Worm (Caenorhabditis elegans) whole organism, L2 larva: Measurements from ENCODE around the gene cdc-50.B.

Source experiments
- R02D3.7 ChIP-seq: fragments of 150-350 bp; optimal IDR thresholded peaks from 2 replicates; lab custom pipeline; 2014; ENCODE audit warnings: missing biosample characterization, missing genetic modification characterization
- alr-1 ChIP-seq: fragments of 150-350 bp; optimal IDR thresholded peaks from 2 replicates; lab custom pipeline; 2014; ENCODE audit warnings: missing biosample characterization, missing genetic modification characterization
- ama-1 ChIP-seq: fragments of 150-350 bp; optimal IDR thresholded peaks from 2 replicates; lab custom pipeline; 2018; ENCODE audit warnings: inconsistent platforms
- lin-11 ChIP-seq: fragments of 150-350 bp; sonication (generic microtip); optimal IDR thresholded peaks from 2 replicates; lab custom pipeline; 2014; ENCODE audit warnings: missing biosample characterization, missing genetic modification characterization, inconsistent platforms, mixed read lengths
- mdl-1 ChIP-seq, 2 experiments: fragments of 150-350 bp in 1 of 2; sonication (generic microtip) in 1 of 2; optimal IDR thresholded peaks; 2 replicates each; lab custom pipeline; 2017; ENCODE audit warnings: missing biosample characterization in 2 of 2, missing genetic modification characterization in 2 of 2
- nhr-11 ChIP-seq: fragments of 150-350 bp; optimal IDR thresholded peaks from 2 replicates; lab custom pipeline; 2014; ENCODE audit warnings: missing biosample characterization, missing genetic modification characterization
- nhr-237 ChIP-seq: fragments of 150-350 bp; optimal IDR thresholded peaks from 2 replicates; lab custom pipeline; 2014; ENCODE audit warnings: missing biosample characterization, missing genetic modification characterization
- unc-39 ChIP-seq: fragments of 150-350 bp; optimal IDR thresholded peaks from 2 replicates; lab custom pipeline; 2014; ENCODE audit warnings: missing biosample characterization, missing genetic modification characterization
- unc-62 ChIP-seq: fragments of 150-350 bp; optimal IDR thresholded peaks from 2 replicates; lab custom pipeline; 2014; ENCODE audit warnings: missing biosample characterization, missing genetic modification reagents, missing genetic modification characterization

DNA sequence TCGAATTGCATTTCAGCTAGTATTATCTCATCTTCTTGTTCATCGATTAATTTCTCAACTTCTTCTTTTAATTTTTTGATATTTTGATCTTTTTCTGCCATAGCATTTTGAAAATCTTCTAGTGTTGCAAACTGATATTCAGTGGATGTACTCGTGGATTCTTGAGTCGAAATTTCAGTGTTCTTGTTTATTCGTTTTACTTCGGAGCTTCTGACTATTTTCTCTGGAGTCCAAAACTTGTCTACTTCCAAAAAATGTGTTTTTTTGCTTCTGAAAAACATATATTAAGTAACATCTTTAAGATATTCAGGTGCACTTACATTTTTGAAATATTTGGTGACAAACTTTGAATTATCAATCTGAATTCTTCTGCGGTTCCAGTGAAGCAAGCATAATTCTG is 4.9 kb downstream of the cdc-50.B start, which contains the start of gene F20C5.5:
- TF ChIP-seq R02D3.7, result no peak
- TF ChIP-seq alr-1, result no peak
- no peak for TF ChIP-seq nhr-11 (tag; lab: Kevin White, UChicago)
- TF ChIP-seq nhr-237, result no peak
- no peak for TF ChIP-seq ama-1
- no peak for TF ChIP-seq mdl-1 (tag; optimal IDR thresholded peaks at IDR 0.05; lab: Kevin White, UChicago)
- no peak for TF ChIP-seq unc-39 (tag; lab: Kevin White, UChicago)
- no peak for TF ChIP-seq unc-62
- TF ChIP-seq lin-11, result no peak
